Fruit fly (Drosophila melanogaster): ENCODE data around the gene MRP.
A peak's percentile ranks its signal among the peaks of the same experiment; 100 is the strongest.

The MRP gene

DNA sequence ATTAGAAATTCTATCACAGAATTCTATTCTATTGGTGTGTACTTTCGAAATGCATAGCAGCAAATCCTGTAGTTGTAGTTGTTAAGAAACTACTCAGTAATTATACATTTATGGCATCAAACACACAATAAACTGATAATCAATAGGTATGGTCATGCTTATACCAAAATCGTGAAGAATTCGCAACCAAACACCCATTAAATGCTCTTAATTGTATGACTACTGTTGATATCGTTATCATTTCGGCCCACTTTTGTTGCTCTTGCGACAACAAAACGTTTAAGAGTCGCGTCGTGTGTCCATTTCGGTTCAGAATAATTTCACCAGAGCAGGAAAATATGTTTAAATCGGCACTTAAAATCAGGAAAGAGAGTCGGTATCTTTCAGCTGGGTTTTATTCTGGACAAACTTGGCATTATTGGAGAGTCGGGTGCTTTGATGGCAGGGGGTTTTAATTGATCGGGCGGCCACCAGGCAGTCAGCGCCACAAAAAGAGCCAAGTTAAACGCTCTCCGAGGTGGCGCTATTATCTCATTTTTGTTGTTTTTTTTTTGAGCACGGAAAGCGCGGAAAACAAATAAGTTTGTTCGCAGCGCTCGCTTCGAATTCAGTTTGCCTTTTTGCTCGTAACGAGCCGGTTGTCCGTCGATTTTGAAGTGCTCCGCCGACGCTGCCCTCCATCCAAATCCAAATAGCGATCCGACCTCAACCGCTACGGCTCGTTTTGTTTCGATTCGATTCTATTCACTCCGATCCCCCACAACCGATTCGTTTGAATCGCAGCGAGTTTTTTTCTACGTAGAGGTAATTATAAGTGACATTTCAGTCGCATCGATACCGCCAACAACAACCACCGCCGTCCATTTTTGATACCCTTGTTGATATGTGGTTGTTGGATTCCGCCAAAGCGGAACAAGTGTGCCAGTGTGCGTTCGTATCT, at the start of gene MRP:
TSS of gene MRP (plus strand) at position 609 of the 940 bp plus-strand sequence.
- TF ChIP-seq cnc (optimal IDR thresholded peaks at IDR 0.05) = no peak
- no peak for TF ChIP-seq toe (GFP tag; optimal IDR thresholded peaks at IDR 0.05)
- no peak for TF ChIP-seq ovo (GFP tag; optimal IDR thresholded peaks at IDR 0.05)
- no peak for TF ChIP-seq CG1620 (GFP tag; optimal IDR thresholded peaks at IDR 0.05)
- TF ChIP-seq CG5204 (GFP tag; optimal IDR thresholded peaks at IDR 0.05) = no peak
- TF ChIP-seq CG7101 (tag; optimal IDR thresholded peaks at IDR 0.05) = no peak
- no peak for TF ChIP-seq kay (GFP tag; ENCODE audit: borderline replicate concordance)
- TF ChIP-seq tj (GFP tag; optimal IDR thresholded peaks at IDR 0.05) = peak; percentile 17
- peak; percentile 19 for TF ChIP-seq CG33017 (tag; optimal IDR thresholded peaks at IDR 0.05)
- TF ChIP-seq Clk (GFP tag; optimal IDR thresholded peaks at IDR 0.05) = no peak
- TF ChIP-seq pad (GFP tag; optimal IDR thresholded peaks at IDR 0.05) = no peak
- TF ChIP-seq Hr96 (GFP tag; optimal IDR thresholded peaks at IDR 0.05) = no peak
- TF ChIP-seq Mnt (GFP tag; optimal IDR thresholded peaks at IDR 0.05) = peak; percentile 36
- TF ChIP-seq CG11617 (GFP tag; optimal IDR thresholded peaks at IDR 0.05) = no peak
- peak; percentile 6 for TF ChIP-seq bab1 (GFP tag; optimal IDR thresholded peaks at IDR 0.05)
- TF ChIP-seq CG14711 (tag; optimal IDR thresholded peaks at IDR 0.05) = no peak
- TF ChIP-seq cic (GFP tag; optimal IDR thresholded peaks at IDR 0.05) = peak; percentile 19
- peak; percentile 39 for TF ChIP-seq CG7045 (GFP tag; optimal IDR thresholded peaks at IDR 0.05)
- no peak for TF ChIP-seq CG12768 (GFP tag; optimal IDR thresholded peaks at IDR 0.05)
- TF ChIP-seq Crg-1 (GFP tag; optimal IDR thresholded peaks at IDR 0.05) = no peak

- TF ChIP-seq ovo (GFP tag; optimal IDR thresholded peaks at IDR 0.05) (no peak), kay (GFP tag; ENCODE audit: borderline replicate concordance) (no peak), CG11617 (GFP tag; optimal IDR thresholded peaks at IDR 0.05) (no peak), CG33017 (tag; optimal IDR thresholded peaks at IDR 0.05) (no peak), CG1620 (GFP tag; optimal IDR thresholded peaks at IDR 0.05) (no peak), CG5204 (GFP tag; optimal IDR thresholded peaks at IDR 0.05) (no peak), toe (GFP tag; optimal IDR thresholded peaks at IDR 0.05) (no peak), Hr96 (GFP tag; optimal IDR thresholded peaks at IDR 0.05) (no peak), cnc (optimal IDR thresholded peaks at IDR 0.05) (no peak), CG12768 (GFP tag; optimal IDR thresholded peaks at IDR 0.05) (no peak), cic (GFP tag; optimal IDR thresholded peaks at IDR 0.05) (no peak), CG7045 (GFP tag; optimal IDR thresholded peaks at IDR 0.05) (no peak)
Measured at dm6 chr2L:12669614-12670013, 49.2 kb upstream of the MRP start, which contains the start of gene Nepl7. TSS of gene Nepl7 (minus strand) at chr2L:12669714.

- no peak for TF ChIP-seq Crg-1 (GFP tag; optimal IDR thresholded peaks at IDR 0.05)
- no peak for TF ChIP-seq CG7101 (tag; optimal IDR thresholded peaks at IDR 0.05)
Measured at dm6 chr2L:12672296-12672695, 46.5 kb upstream of the MRP start.

DNA sequence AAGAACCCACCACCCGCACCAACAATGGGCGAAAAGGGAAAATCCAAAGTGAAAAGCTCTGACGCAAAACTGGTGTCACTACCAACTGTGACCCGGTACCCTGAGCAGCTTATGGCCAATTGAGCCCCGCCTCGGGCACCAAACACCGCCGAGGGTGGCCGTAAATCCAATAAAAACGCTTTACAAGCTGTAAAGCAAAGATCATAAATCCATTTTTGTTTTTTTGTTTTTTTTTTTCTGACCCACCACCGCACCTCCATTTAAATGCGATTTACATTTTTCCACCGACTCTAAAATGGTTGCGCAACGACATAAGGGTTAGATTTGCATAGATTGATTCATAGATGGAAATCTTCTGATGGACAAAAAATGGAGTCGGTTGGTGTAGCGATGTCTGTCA, 44.5 kb upstream of the MRP start:
- TF ChIP-seq cic (GFP tag; optimal IDR thresholded peaks at IDR 0.05) (no peak), CG7045 (GFP tag; optimal IDR thresholded peaks at IDR 0.05) (no peak), CG14711 (tag; optimal IDR thresholded peaks at IDR 0.05) (no peak), tj (GFP tag; optimal IDR thresholded peaks at IDR 0.05) (no peak), CG1620 (GFP tag; optimal IDR thresholded peaks at IDR 0.05) (no peak), CG7101 (tag; optimal IDR thresholded peaks at IDR 0.05) (no peak), kay (GFP tag; ENCODE audit: borderline replicate concordance) (no peak), bab1 (GFP tag; optimal IDR thresholded peaks at IDR 0.05) (no peak), pad (GFP tag; optimal IDR thresholded peaks at IDR 0.05) (no peak), CG11617 (GFP tag; optimal IDR thresholded peaks at IDR 0.05) (no peak), Clk (GFP tag; optimal IDR thresholded peaks at IDR 0.05) (no peak), cnc (optimal IDR thresholded peaks at IDR 0.05) (no peak), toe (GFP tag; optimal IDR thresholded peaks at IDR 0.05) (no peak), Mnt (GFP tag; optimal IDR thresholded peaks at IDR 0.05) (no peak), CG5204 (GFP tag; optimal IDR thresholded peaks at IDR 0.05) (no peak), ovo (GFP tag; optimal IDR thresholded peaks at IDR 0.05) (no peak)

DNA sequence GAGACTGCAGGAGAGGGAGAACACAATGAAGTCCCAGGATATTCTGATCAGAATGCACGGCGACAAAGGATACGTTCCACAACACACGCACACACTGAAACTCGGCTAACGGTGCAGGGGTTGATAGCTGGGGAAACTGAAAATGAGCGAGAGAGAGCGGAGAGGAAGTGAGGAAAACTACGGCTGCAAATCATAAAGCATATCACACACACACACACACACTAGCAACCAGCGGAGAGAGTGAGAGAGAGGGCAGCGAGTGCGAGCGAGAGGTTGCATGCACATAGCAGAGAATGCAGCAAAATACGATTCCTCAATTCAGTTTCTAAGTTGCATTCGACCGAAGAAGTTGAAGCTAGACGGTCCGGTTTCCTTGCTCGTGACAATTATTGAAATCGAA, 40.6 kb upstream of the MRP start:
- TF ChIP-seq kay (GFP tag; ENCODE audit: borderline replicate concordance) = no peak
- peak; percentile 84 for TF ChIP-seq pad (GFP tag; optimal IDR thresholded peaks at IDR 0.05)

- TF ChIP-seq Hr96 (GFP tag; optimal IDR thresholded peaks at IDR 0.05) (no peak), CG7101 (tag; optimal IDR thresholded peaks at IDR 0.05) (no peak), CG5204 (GFP tag; optimal IDR thresholded peaks at IDR 0.05) (no peak), Mnt (GFP tag; optimal IDR thresholded peaks at IDR 0.05) (no peak), pad (GFP tag; optimal IDR thresholded peaks at IDR 0.05) (no peak), CG11617 (GFP tag; optimal IDR thresholded peaks at IDR 0.05) (no peak), toe (GFP tag; optimal IDR thresholded peaks at IDR 0.05) (no peak), CG33017 (tag; optimal IDR thresholded peaks at IDR 0.05) (no peak)
Measured at dm6 chr2L:12679310-12679709, 39.5 kb upstream of the MRP start.
